Fruit fly (Drosophila melanogaster) whole organism, embryonic: ENCODE results near the gene mRRF2.
A peak's percentile ranks its signal among the peaks of the same experiment; 100 is the strongest.

Source experiments
- Asciz ChIP-seq: fragments of 200-800 bp; sonication (Bioruptor generic); optimal IDR thresholded peaks from 2 replicates; lab custom pipeline; 2017; ENCODE audit warnings: missing biosample characterization, mild to moderate bottlenecking, missing genetic modification characterization, missing genetic modification reagents
- B-H2 ChIP-seq: fragments of 200-800 bp; sonication (Bioruptor generic); optimal IDR thresholded peaks from 2 replicates; lab custom pipeline; 2018; ENCODE audit warnings: missing biosample characterization, mild to moderate bottlenecking, missing genetic modification characterization
- CG10366 ChIP-seq: fragments of 200-800 bp; sonication (Bioruptor generic); IDR thresholded peaks from 2 replicates; pipeline ENCODE4 v1.3.6; 2022; ENCODE audit warnings: missing biosample characterization, missing genetic modification characterization
- CG10462 ChIP-seq: fragments of 200-800 bp; sonication (Bioruptor generic); optimal IDR thresholded peaks from 2 replicates; lab custom pipeline; 2016; ENCODE audit warnings: missing biosample characterization, missing genetic modification characterization
- CG11723 ChIP-seq: fragments of 200-800 bp; sonication (Bioruptor generic); optimal IDR thresholded peaks from 2 replicates; lab custom pipeline; 2017; ENCODE audit warnings: missing biosample characterization, mild to moderate bottlenecking, missing genetic modification characterization
- CG12104 ChIP-seq: fragments of 200-800 bp; sonication (Bioruptor generic); optimal IDR thresholded peaks from 3 replicates; lab custom pipeline; 2016; ENCODE audit warnings: missing biosample characterization, missing genetic modification characterization
- CG13424 ChIP-seq: fragments of 200-800 bp; sonication (Bioruptor generic); optimal IDR thresholded peaks from 2 replicates; lab custom pipeline; 2019; ENCODE audit warnings: missing biosample characterization, mild to moderate bottlenecking, missing genetic modification characterization, moderate library complexity
- CG15601 ChIP-seq: fragments of 200-800 bp; sonication (Bioruptor generic); optimal IDR thresholded peaks from 3 replicates; lab custom pipeline; 2019; ENCODE audit warnings: missing biosample characterization, mild to moderate bottlenecking, missing genetic modification characterization, moderate library complexity
- CG16863 ChIP-seq: fragments of 200-800 bp; sonication (Bioruptor generic); optimal IDR thresholded peaks from 3 replicates; lab custom pipeline; 2016; ENCODE audit warnings: missing biosample characterization, missing genetic modification characterization
- CG17385 ChIP-seq: fragments of 200-800 bp; sonication (Bioruptor generic); optimal IDR thresholded peaks from 3 replicates; lab custom pipeline; 2018; ENCODE audit warnings: missing biosample characterization, mild to moderate bottlenecking, missing genetic modification characterization
- CG17912 ChIP-seq: fragments of 200-800 bp; sonication (Bioruptor generic); optimal IDR thresholded peaks from 2 replicates; lab custom pipeline; 2018; ENCODE audit warnings: missing biosample characterization, mild to moderate bottlenecking, missing genetic modification characterization
- CG2875 ChIP-seq: fragments of 200-800 bp; sonication (Bioruptor generic); optimal IDR thresholded peaks from 2 replicates; lab custom pipeline; 2017; ENCODE audit warnings: missing biosample characterization, mild to moderate bottlenecking, missing genetic modification characterization, missing genetic modification reagents
- CG31441 ChIP-seq: fragments of 200-800 bp; sonication (Bioruptor generic); IDR thresholded peaks from 2 replicates; pipeline ENCODE4 v1.3.6; 2022; ENCODE audit warnings: missing biosample characterization, missing genetic modification characterization
- CG32532 ChIP-seq: fragments of 200-800 bp; sonication (Bioruptor generic); IDR thresholded peaks from 2 replicates; pipeline ENCODE4 v1.3.6; 2022; ENCODE audit warnings: missing biosample characterization, missing genetic modification characterization
- CG33557 ChIP-seq: fragments of 200-800 bp; sonication (Bioruptor generic); optimal IDR thresholded peaks from 2 replicates; lab custom pipeline; 2019; ENCODE audit warnings: missing biosample characterization, mild to moderate bottlenecking, missing genetic modification characterization, moderate library complexity
- CG6254 ChIP-seq: fragments of 200-800 bp; sonication (Bioruptor generic); optimal IDR thresholded peaks from 3 replicates; lab custom pipeline; 2017; ENCODE audit warnings: mild to moderate bottlenecking, missing biosample characterization, missing genetic modification reagents, missing genetic modification characterization
- CG7556 ChIP-seq: fragments of 200-800 bp; sonication (Bioruptor generic); optimal IDR thresholded peaks from 2 replicates; lab custom pipeline; 2017; ENCODE audit warnings: missing biosample characterization, mild to moderate bottlenecking, missing genetic modification characterization
- CG8924 ChIP-seq: fragments of 200-800 bp; optimal IDR thresholded peaks from 3 replicates; lab custom pipeline; 2019; ENCODE audit warnings: missing biosample characterization, mild to moderate bottlenecking, missing genetic modification characterization, moderate library complexity
- CkIIα-i1 ChIP-seq: fragments of 200-800 bp; sonication (Bioruptor generic); IDR thresholded peaks from 2 replicates; pipeline ENCODE4 v1.3.6; 2022; ENCODE audit warnings: missing biosample characterization, missing genetic modification characterization
- Dbx ChIP-seq: fragments of 200-800 bp; sonication (Bioruptor generic); IDR thresholded peaks from 3 replicates; pipeline ENCODE4 v1.3.6; 2022; ENCODE audit warnings: missing biosample characterization, missing genetic modification characterization
- Doc3 ChIP-seq: fragments of 200-800 bp; sonication (Bioruptor generic); IDR thresholded peaks from 3 replicates; pipeline ENCODE4 v1.3.6; 2022; ENCODE audit warnings: missing biosample characterization, missing genetic modification characterization; ENCODE audit not compliant: partially characterized antibody
- Dref ChIP-seq: fragments of 200-800 bp; sonication (Bioruptor generic); IDR thresholded peaks from 2 replicates; pipeline ENCODE4 v1.3.6; 2022; ENCODE audit warnings: missing biosample characterization, missing genetic modification characterization
- HHEX ChIP-seq: fragments of 200-800 bp; sonication (Bioruptor generic); optimal IDR thresholded peaks from 3 replicates; lab custom pipeline; 2017; ENCODE audit warnings: missing biosample characterization, mild to moderate bottlenecking, missing genetic modification characterization, missing genetic modification reagents
- Hr51 ChIP-seq, 2 experiments: fragments of 200-800 bp; sonication (Bioruptor generic); optimal IDR thresholded peaks; 2 replicates in 1 of 2; 3 replicates in 1 of 2; lab custom pipeline; 2016 to 2018; ENCODE audit warnings: missing biosample characterization in 2 of 2, missing genetic modification characterization in 2 of 2, mild to moderate bottlenecking in 1 of 2, moderate library complexity in 1 of 2
- Hsf ChIP-seq: fragments of 200-800 bp; sonication (Bioruptor generic); optimal IDR thresholded peaks from 3 replicates; lab custom pipeline; 2016; ENCODE audit warnings: missing biosample characterization, missing genetic modification characterization
- Lhr ChIP-seq: fragments of 200-800 bp; sonication (Bioruptor generic); optimal IDR thresholded peaks from 3 replicates; lab custom pipeline; 2017; ENCODE audit warnings: mild to moderate bottlenecking, missing biosample characterization, missing genetic modification reagents, missing genetic modification characterization
- Max ChIP-seq: fragments of 200-800 bp; sonication (Bioruptor generic); optimal IDR thresholded peaks from 2 replicates; lab custom pipeline; 2016; ENCODE audit warnings: missing biosample characterization, mild to moderate bottlenecking, missing genetic modification characterization
- Med ChIP-seq: fragments of 200-800 bp; sonication (Bioruptor generic); peaks from one replicate; lab custom pipeline; 2016; ENCODE audit warnings: missing biosample characterization, missing genetic modification characterization, mild to moderate bottlenecking, inconsistent platforms, moderate library complexity
- Myb ChIP-seq: fragments of 200-800 bp; sonication (Bioruptor generic); optimal IDR thresholded peaks from 2 replicates; lab custom pipeline; 2016; ENCODE audit warnings: missing biosample characterization, missing genetic modification characterization
- Oaz ChIP-seq: fragments of 200-800 bp; sonication (Bioruptor generic); IDR thresholded peaks from 2 replicates; pipeline ENCODE4 v1.3.6; 2022; ENCODE audit warnings: missing biosample characterization, missing genetic modification characterization
- Oli ChIP-seq: fragments of 200-800 bp; sonication (Bioruptor generic); optimal IDR thresholded peaks from 2 replicates; lab custom pipeline; 2018; ENCODE audit warnings: missing biosample characterization, mild to moderate bottlenecking, missing genetic modification characterization, moderate library complexity
- Sox100B ChIP-seq: fragments of 200-800 bp; sonication (Bioruptor generic); optimal IDR thresholded peaks from 3 replicates; lab custom pipeline; 2018; ENCODE audit warnings: missing biosample characterization, mild to moderate bottlenecking, missing genetic modification characterization
- Tbp ChIP-seq: fragments of >200 bp; optimal IDR thresholded peaks from 2 replicates; lab custom pipeline; 2018; ENCODE audit warnings: missing biosample characterization, missing genetic modification characterization
- crol ChIP-seq: fragments of 200-800 bp; sonication (Bioruptor generic); IDR thresholded peaks from 2 replicates; pipeline ENCODE4 v1.3.6; 2022; ENCODE audit warnings: missing biosample characterization, missing genetic modification characterization
- ems ChIP-seq: fragments of 200-800 bp; sonication (Bioruptor generic); optimal IDR thresholded peaks from 3 replicates; lab custom pipeline; 2016; ENCODE audit warnings: missing biosample characterization, missing genetic modification characterization
- ftz-f1 ChIP-seq: fragments of 200-800 bp; sonication (Bioruptor generic); optimal IDR thresholded peaks from 2 replicates; lab custom pipeline; 2016; ENCODE audit warnings: missing biosample characterization, missing genetic modification characterization
- gsb-n ChIP-seq: fragments of 200-800 bp; sonication (Bioruptor generic); optimal IDR thresholded peaks from 3 replicates; lab custom pipeline; 2018; ENCODE audit warnings: missing biosample characterization, mild to moderate bottlenecking, missing genetic modification characterization
- ham ChIP-seq: fragments of 200-800 bp; sonication (Bioruptor generic); IDR thresholded peaks from 2 replicates; pipeline ENCODE4 v1.3.6; 2022; ENCODE audit warnings: missing biosample characterization, missing genetic modification characterization
- her ChIP-seq: fragments of 200-800 bp; sonication (Bioruptor generic); optimal IDR thresholded peaks from 2 replicates; lab custom pipeline; 2016; ENCODE audit warnings: missing biosample characterization, missing genetic modification characterization
- lilli ChIP-seq: fragments of 200-800 bp; sonication (Bioruptor generic); optimal IDR thresholded peaks from 3 replicates; lab custom pipeline; 2016; ENCODE audit warnings: missing biosample characterization, missing genetic modification characterization
- nmo ChIP-seq: fragments of 200-800 bp; sonication (Bioruptor generic); optimal IDR thresholded peaks from 2 replicates; lab custom pipeline; 2018; ENCODE audit warnings: missing biosample characterization, mild to moderate bottlenecking, missing genetic modification characterization, moderate library complexity
- peb ChIP-seq: fragments of 200-800 bp; sonication (Bioruptor generic); IDR thresholded peaks from 2 replicates; pipeline ENCODE4 v1.3.6; 2022; ENCODE audit warnings: missing biosample characterization, missing genetic modification characterization
- pita ChIP-seq: fragments of 200-800 bp; sonication (Bioruptor generic); optimal IDR thresholded peaks from 2 replicates; lab custom pipeline; 2017; ENCODE audit warnings: missing biosample characterization, mild to moderate bottlenecking, missing genetic modification characterization
- pzg ChIP-seq: fragments of 200-800 bp; sonication (Bioruptor generic); optimal IDR thresholded peaks from 3 replicates; lab custom pipeline; 2018; ENCODE audit warnings: missing biosample characterization, mild to moderate bottlenecking, missing genetic modification characterization, moderate library complexity
- ranshi ChIP-seq: fragments of 200-800 bp; sonication (Bioruptor generic); IDR thresholded peaks from 2 replicates; pipeline ENCODE4 v1.3.6; 2022; ENCODE audit warnings: missing biosample characterization, missing genetic modification characterization
- scrt ChIP-seq: fragments of 200-800 bp; sonication (Bioruptor generic); optimal IDR thresholded peaks from 2 replicates; lab custom pipeline; 2018; ENCODE audit warnings: missing biosample characterization, mild to moderate bottlenecking, missing genetic modification characterization, moderate library complexity
- sisA ChIP-seq: fragments of 200-800 bp; sonication (Bioruptor generic); IDR thresholded peaks from 2 replicates; pipeline ENCODE4 v1.3.6; 2022; ENCODE audit warnings: missing biosample characterization, missing genetic modification characterization
- ttk ChIP-seq: fragments of 200-800 bp; sonication (Bioruptor generic); IDR thresholded peaks from 2 replicates; pipeline ENCODE4 v2.1.2; 2022; ENCODE audit warnings: missing biosample characterization, missing genetic modification characterization
- unc-4 ChIP-seq: fragments of 200-800 bp; sonication (Bioruptor generic); IDR thresholded peaks from 2 replicates; pipeline ENCODE4 v1.3.6; 2022; ENCODE audit warnings: missing biosample characterization, missing genetic modification characterization; ENCODE audit not compliant: partially characterized antibody
- z ChIP-seq: fragments of 200-800 bp; sonication (Bioruptor generic); IDR thresholded peaks from 3 replicates; pipeline ENCODE4 v1.3.6; 2022; ENCODE audit warnings: missing biosample characterization, missing genetic modification characterization

mRRF2 gene

DNA sequence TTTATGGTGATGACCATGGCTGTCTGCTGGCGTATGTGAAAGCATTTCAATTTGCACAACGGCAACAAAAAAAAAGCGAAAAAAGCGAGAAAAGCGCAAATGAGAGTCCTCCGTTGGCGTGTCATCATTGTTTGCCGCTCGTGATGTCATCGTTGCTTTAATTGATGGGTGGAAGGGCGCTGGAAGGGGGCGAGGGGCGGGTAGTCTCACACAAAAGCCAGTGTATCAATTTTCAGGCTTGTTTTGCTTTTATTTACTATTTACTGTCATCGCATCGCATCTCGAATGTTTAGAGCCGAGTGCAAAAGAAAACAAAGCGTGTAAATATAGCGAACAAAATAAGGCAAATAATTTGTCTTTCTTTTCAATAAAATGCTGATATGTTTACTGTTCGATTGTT, 24.2 kb upstream of the mRRF2 start (continued):
- TF ChIP-seq pita (GFP tag; lab: Kevin White, UChicago), result no peak
- TF ChIP-seq unc-4, result no peak
- no peak for TF ChIP-seq Sox100B (GFP tag; lab: Kevin White, UChicago)
- no peak for TF ChIP-seq Tbp (GFP tag; lab: Kevin White, UChicago)
- TF ChIP-seq peb (GFP tag; lab: Robert Waterston, UW), result no peak
- TF ChIP-seq CG17385 (GFP tag; lab: Kevin White, UChicago), result no peak
- TF ChIP-seq z, result no peak
- peak; percentile 65 for TF ChIP-seq Med (GFP tag; lab: Kevin White, UChicago)
- peak; percentile 42 for TF ChIP-seq CG31441 (GFP tag; lab: Robert Waterston, UW)
- TF ChIP-seq CG8924 (tag; lab: Kevin White, UChicago), result no peak
- peak; percentile 8 for TF ChIP-seq CG11723 (GFP tag; lab: Kevin White, UChicago)
- TF ChIP-seq CG6254 (GFP tag; lab: Kevin White, UChicago), result peak; percentile 38
- no peak for TF ChIP-seq ranshi (GFP tag; lab: Robert Waterston, UW)
- TF ChIP-seq CG13424 (tag; lab: Kevin White, UChicago), result peak; percentile 28
- peak; percentile 51 for TF ChIP-seq crol (GFP tag; lab: Robert Waterston, UW)
- TF ChIP-seq CG10462, result no peak
- peak; percentile 78 for TF ChIP-seq CG2875 (GFP tag; lab: Kevin White, UChicago)
- TF ChIP-seq Dref (GFP tag; lab: Robert Waterston, UW), result no peak
- peak; percentile 6 for TF ChIP-seq scrt (GFP tag; lab: Kevin White, UChicago)
- no peak for TF ChIP-seq CkIIα-i1 (GFP tag; lab: Robert Waterston, UW)
- TF ChIP-seq Hr51 (GFP tag; optimal IDR thresholded peaks at IDR 0.05; lab: Kevin White, UChicago), result peak in 1 of 2 experiments; percentile 9
- TF ChIP-seq CG33557, result peak; percentile 53
- no peak for TF ChIP-seq Doc3
- peak; percentile 6 for TF ChIP-seq Lhr (GFP tag; lab: Kevin White, UChicago)
- no peak for TF ChIP-seq Myb
- TF ChIP-seq Hsf (GFP tag; lab: Kevin White, UChicago), result peak; percentile 0
- TF ChIP-seq, all 482 proteins: peak for 137

DNA sequence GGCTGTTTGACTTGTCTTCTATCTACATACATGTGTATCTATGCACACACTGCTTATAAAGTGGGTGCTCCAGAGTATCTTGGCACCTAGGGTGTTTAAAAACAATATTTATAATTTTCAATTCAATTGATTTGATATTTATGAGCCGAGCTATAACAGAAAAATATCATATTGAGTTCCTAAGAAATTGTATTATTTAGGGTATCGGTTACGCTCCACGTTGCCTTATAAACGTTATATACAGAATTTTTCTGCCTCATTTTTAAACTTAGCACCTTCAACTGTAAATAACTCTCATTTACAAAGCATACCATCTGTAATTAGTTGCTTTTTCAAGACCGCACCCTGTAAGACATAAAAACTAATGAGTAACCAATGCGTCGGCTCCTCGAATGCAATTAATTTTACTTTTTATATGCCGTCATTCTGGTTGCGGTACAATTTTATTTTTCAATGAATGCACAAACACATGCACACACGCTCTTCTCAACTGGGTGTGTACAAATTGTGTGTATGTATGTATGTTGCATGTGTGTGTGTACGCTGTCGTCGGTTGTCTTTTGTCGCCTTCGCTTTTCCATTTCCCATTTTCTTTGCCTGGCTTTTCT, 22.7 kb upstream of the mRRF2 start:
- no peak for TF ChIP-seq B-H2
- TF ChIP-seq Med (GFP tag; lab: Kevin White, UChicago), result peak; percentile 85
- TF ChIP-seq CG10366 (GFP tag; lab: Robert Waterston, UW), result peak; percentile 37; the same call in 1 of the 2 replicates
- TF ChIP-seq ham (GFP tag; lab: Robert Waterston, UW), result no peak
- TF ChIP-seq gsb-n (tag; lab: Kevin White, UChicago), result peak; percentile 80
- peak; percentile 86 for TF ChIP-seq nmo (GFP tag; lab: Kevin White, UChicago)
- no peak for TF ChIP-seq ftz-f1
- no peak; the same call in 1 of the 2 replicates for TF ChIP-seq crol (GFP tag; lab: Robert Waterston, UW)
- TF ChIP-seq CG33557, result peak; percentile 74
- TF ChIP-seq her (GFP tag; lab: Kevin White, UChicago), result no peak
- peak; percentile 69 for TF ChIP-seq Asciz (GFP tag; lab: Kevin White, UChicago)
- TF ChIP-seq ttk (GFP tag; lab: Robert Waterston, UW), result 0 out of 2 replicates have a peak, but pooled peaks have one; percentile 34
- peak; percentile 56 for TF ChIP-seq CG16863 (GFP tag; lab: Kevin White, UChicago)
- TF ChIP-seq ems (GFP tag; lab: Kevin White, UChicago), result peak; percentile 29
- TF ChIP-seq lilli, result peak; percentile 55
- no peak for TF ChIP-seq pzg (GFP tag; lab: Kevin White, UChicago)
- TF ChIP-seq Dbx (GFP tag; lab: Robert Waterston, UW), result no peak
- peak; percentile 5 for TF ChIP-seq HHEX (GFP tag; lab: Kevin White, UChicago)
- peak; percentile 17; the same call in 1 of the 2 replicates for TF ChIP-seq Oaz (GFP tag; lab: Robert Waterston, UW)
- peak; percentile 44 for TF ChIP-seq Max (GFP tag; lab: Kevin White, UChicago)
- TF ChIP-seq CG32532 (GFP tag; lab: Robert Waterston, UW), result no peak
- TF ChIP-seq sisA, result peak; percentile 47; the same call in 1 of the 2 replicates
- TF ChIP-seq CG7556 (GFP tag; lab: Kevin White, UChicago), result peak; percentile 82
- TF ChIP-seq CG17912, result no peak
- peak; percentile 82 for TF ChIP-seq Oli (tag; lab: Kevin White, UChicago)
- peak; percentile 76 for TF ChIP-seq CG15601 (tag; lab: Kevin White, UChicago)
- peak; percentile 61 for TF ChIP-seq CG12104 (GFP tag; lab: Kevin White, UChicago)
